Fruit fly (Drosophila melanogaster): Measurements from ENCODE around the gene Gr93c.

The Gr93c gene

dm6 chr3R:21864992-21865391 is 19.9 kb upstream of the Gr93c start, which contains the start of gene lsn (continued):
- no peak for TF ChIP-seq bbx (GFP tag; IDR thresholded peaks at IDR 0.05; ENCODE audit: partially characterized antibody)
- TF ChIP-seq sna (GFP tag; IDR thresholded peaks at IDR 0.05; ENCODE audit: partially characterized antibody): 0 out of 2 replicates have a peak, but pooled peaks have one; percentile 20
- no peak for TF ChIP-seq Dll (GFP tag; IDR thresholded peaks at IDR 0.05; ENCODE audit: partially characterized antibody)
- TF ChIP-seq CG11504 (tag; optimal IDR thresholded peaks at IDR 0.05): no peak
- TF ChIP-seq CG10366 (GFP tag; IDR thresholded peaks at IDR 0.05): no peak
- no peak for TF ChIP-seq hkb (optimal IDR thresholded peaks at IDR 0.05)
- TF ChIP-seq hkb (GFP tag; IDR thresholded peaks at IDR 0.05): no peak
- TF ChIP-seq CG32772 (GFP tag; IDR thresholded peaks at IDR 0.05): no peak
- TF ChIP-seq CG9876 (GFP tag; optimal IDR thresholded peaks at IDR 0.05): no peak
- TF ChIP-seq tll (GFP tag; optimal IDR thresholded peaks at IDR 0.05): no peak
- TF ChIP-seq CG6654 (GFP tag; optimal IDR thresholded peaks at IDR 0.05): no peak
- peak; percentile 14 for TF ChIP-seq Mes4 (GFP tag; optimal IDR thresholded peaks at IDR 0.05)
- TF ChIP-seq dmrt11E (tag; optimal IDR thresholded peaks at IDR 0.05): peak; percentile 18
- TF ChIP-seq Dfd (GFP tag; optimal IDR thresholded peaks at IDR 0.05): no peak
- no peak for TF ChIP-seq CG16863 (GFP tag; optimal IDR thresholded peaks at IDR 0.05)
- TF ChIP-seq hbn (GFP tag; IDR thresholded peaks at IDR 0.05; ENCODE audit: partially characterized antibody): no peak
- peak; percentile 38 for TF ChIP-seq odd (GFP tag; optimal IDR thresholded peaks at IDR 0.05)
- no peak for TF ChIP-seq Sin3A (optimal IDR thresholded peaks at IDR 0.05)
- TF ChIP-seq ro (GFP tag; IDR thresholded peaks at IDR 0.05): no peak
- TF ChIP-seq CHES-1-like (GFP tag; optimal IDR thresholded peaks at IDR 0.05): no peak
- TF ChIP-seq CG11093 (GFP tag; IDR thresholded peaks at IDR 0.05): no peak
- peak; percentile 13 for TF ChIP-seq Nf-YB (GFP tag; optimal IDR thresholded peaks at IDR 0.05)
- TF ChIP-seq GATAe (GFP tag; conservative IDR thresholded peaks at IDR 0.05): no peak
- no peak for TF ChIP-seq Spps (tag; optimal IDR thresholded peaks at IDR 0.05)
- TF ChIP-seq row (GFP tag; IDR thresholded peaks at IDR 0.05): no peak
- TF ChIP-seq CG10565 (GFP tag; optimal IDR thresholded peaks at IDR 0.05): no peak
- TF ChIP-seq CG31388 (GFP tag; optimal IDR thresholded peaks at IDR 0.05): no peak
- no peak for TF ChIP-seq chinmo (GFP tag; IDR thresholded peaks at IDR 0.05; ENCODE audit: partially characterized antibody)
- no peak for TF ChIP-seq prd (optimal IDR thresholded peaks at IDR 0.05)
- no peak for TF ChIP-seq prd (GFP tag; IDR thresholded peaks at IDR 0.05)
- TF ChIP-seq tgo (GFP tag; IDR thresholded peaks at IDR 0.05): no peak
- TF ChIP-seq CG10267 (tag; optimal IDR thresholded peaks at IDR 0.05): no peak
- no peak for TF ChIP-seq CG3163 (GFP tag; optimal IDR thresholded peaks at IDR 0.05)
- TF ChIP-seq Hr51 (GFP tag; optimal IDR thresholded peaks at IDR 0.05): no peak

DNA sequence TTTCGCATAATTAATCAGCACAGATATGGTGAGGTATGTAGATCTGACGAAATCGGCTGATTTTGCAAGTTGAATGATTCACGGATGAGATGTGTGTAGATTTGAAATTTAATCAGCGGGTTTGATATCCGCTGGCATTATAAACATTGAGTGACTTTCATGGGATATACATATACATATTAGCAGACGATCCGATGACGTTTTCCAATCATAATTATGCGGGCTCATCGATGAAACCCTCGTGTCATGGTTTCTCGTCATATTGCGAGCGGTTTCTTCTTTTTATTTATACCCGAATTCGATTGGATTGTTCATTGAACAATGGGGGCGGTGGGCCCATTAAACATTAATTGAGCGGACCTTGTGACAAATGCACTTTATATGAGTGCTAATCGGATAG is 19.4 kb upstream of the Gr93c start:
- TF ChIP-seq CG4360 (GFP tag; IDR thresholded peaks at IDR 0.05) (no peak), sens (GFP tag) (peak; percentile 26), mld (GFP tag; IDR thresholded peaks at IDR 0.05; ENCODE audit: partially characterized antibody) (no peak), Med (GFP tag) (peak; percentile 49), tio (GFP tag; optimal IDR thresholded peaks at IDR 0.05) (no peak), CG30431 (GFP tag; optimal IDR thresholded peaks at IDR 0.05) (no peak), caup (GFP tag; optimal IDR thresholded peaks at IDR 0.05; ENCODE audit: severe bottlenecking) (no peak), bab2 (GFP tag; optimal IDR thresholded peaks at IDR 0.05) (no peak), luna (GFP tag; optimal IDR thresholded peaks at IDR 0.05) (no peak), Nf-YA (GFP tag; IDR thresholded peaks at IDR 0.05) (no peak; the same call in 1 of the 2 replicates), Antp (GFP tag; optimal IDR thresholded peaks at IDR 0.05) (no peak), eve (GFP tag; optimal IDR thresholded peaks at IDR 0.05) (peak in 1 of 2 experiments; percentile 34), knrl (GFP tag; IDR thresholded peaks at IDR 0.05; ENCODE audit: partially characterized antibody) (no peak), schlank (tag; optimal IDR thresholded peaks at IDR 0.05) (no peak), sim (GFP tag; IDR thresholded peaks at IDR 0.05) (no peak), bbx (GFP tag; IDR thresholded peaks at IDR 0.05; ENCODE audit: partially characterized antibody) (no peak), CG7987 (GFP tag; optimal IDR thresholded peaks at IDR 0.05) (no peak), CG2199 (GFP tag; IDR thresholded peaks at IDR 0.05) (peak; percentile 71; the same call in 1 of the 3 replicates), Nf-YC (tag; optimal IDR thresholded peaks at IDR 0.05) (no peak), gcm (GFP tag; optimal IDR thresholded peaks at IDR 0.05) (peak; percentile 78), sima (GFP tag; optimal IDR thresholded peaks at IDR 0.05) (no peak)

All from whole organism, embryonic.